Worm (Caenorhabditis elegans) whole organism, L4 larva: ENCODE measurements around the gene F21A3.11.

Experiments used
- lin-15B ChIP-seq: fragments of 150-350 bp; sonication (generic microtip); optimal IDR thresholded peaks from 3 replicates; lab custom pipeline; 2014; ENCODE audit warnings: missing biosample characterization, missing genetic modification characterization
- lir-3 ChIP-seq: sonication (generic microtip); optimal IDR thresholded peaks from 2 replicates; lab custom pipeline; 2016; ENCODE audit warnings: mild to moderate bottlenecking, missing genetic modification characterization, missing compliant biosample characterization

ce11 chrV:15559047-15559446 lies 26.0 kb upstream of the F21A3.11 start, which contains the start of gene acr-18:
- TF ChIP-seq lin-15B (tag; lab: Kevin White, UChicago) (no peak), lir-3 (tag; lab: Kevin White, UChicago) (no peak)
